Worm (Caenorhabditis elegans): ENCODE data around the gene gmpr-1.

- TF ChIP-seq ztf-4 (tag; optimal IDR thresholded peaks at IDR 0.05), result no peak
- no peak for TF ChIP-seq mdl-1 (tag; optimal IDR thresholded peaks at IDR 0.05)
- no peak for TF ChIP-seq nhr-76 (tag; optimal IDR thresholded peaks at IDR 0.05)
- no peak for TF ChIP-seq alr-1 (tag; optimal IDR thresholded peaks at IDR 0.05; ENCODE audit: borderline replicate concordance)
- TF ChIP-seq nhr-237 (tag; optimal IDR thresholded peaks at IDR 0.05), result no peak
- no peak for TF ChIP-seq grh-1 (GFP tag; IDR thresholded peaks at IDR 0.05)
Measured at ce11 chrV:4359127-4359526, 12.1 kb downstream of the gmpr-1 start.
